Worm (Caenorhabditis elegans): Measurements from ENCODE around the gene T19D12.2.

- TF ChIP-seq F10E7.11 (tag; optimal IDR thresholded peaks at IDR 0.05) (no peak), T26A5.8 (tag; optimal IDR thresholded peaks at IDR 0.05) (no peak), ama-1 (optimal IDR thresholded peaks at IDR 0.05) (no peak), ama-1 (GFP tag; optimal IDR thresholded peaks at IDR 0.05) (no peak), somi-1 (GFP tag; optimal IDR thresholded peaks at IDR 0.05) (no peak), madf-6 (GFP tag; IDR thresholded peaks at IDR 0.05) (no peak), mcd-1 (GFP tag; IDR thresholded peaks at IDR 0.05) (no peak), dox-1 (GFP tag; IDR thresholded peaks at IDR 0.05) (no peak), F49E8.2 (tag; optimal IDR thresholded peaks at IDR 0.05; ENCODE audit: insufficient read depth) (no peak), unc-130 (GFP tag; optimal IDR thresholded peaks at IDR 0.05) (no peak), F37B4.10 (GFP tag; IDR thresholded peaks at IDR 0.05) (no peak), chd-7 (tag; optimal IDR thresholded peaks at IDR 0.05) (no peak), nfya-1 (tag; optimal IDR thresholded peaks at IDR 0.05; ENCODE audit: borderline replicate concordance, insufficient read depth) (no peak), T07F8.4 (tag; optimal IDR thresholded peaks at IDR 0.05) (no peak), sdz-38 (tag; optimal IDR thresholded peaks at IDR 0.05) (no peak)
Observed at ce11 chrII:6612544-6612943, 48.6 kb upstream of the T19D12.2 start.

Data from whole organism, young adult.